Worm (Caenorhabditis elegans): ENCODE measurements around the gene ZK1010.5.

Gene ZK1010.5

DNA sequence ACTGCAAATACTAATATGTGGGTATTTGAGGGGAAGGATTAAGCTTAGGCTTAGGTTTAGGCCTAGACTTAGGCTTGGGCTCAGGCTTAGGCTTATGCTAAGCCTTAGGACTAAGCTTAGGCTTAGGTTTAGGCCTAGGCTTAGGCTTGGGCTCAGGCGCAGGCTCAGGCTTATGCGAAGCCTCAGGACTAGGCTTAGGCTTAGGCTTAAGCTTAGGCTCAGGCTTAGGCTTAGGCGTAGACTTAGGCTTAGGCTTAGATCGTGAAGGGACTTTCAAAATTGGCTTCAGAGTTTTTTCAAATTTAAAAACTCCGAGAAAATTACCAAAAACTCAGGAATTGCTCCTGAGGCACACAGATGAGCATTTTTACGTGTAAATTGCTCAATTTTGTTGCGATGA, 42.2 kb downstream of the ZK1010.5 start:
- TF ChIP-seq D1046.2 (GFP tag; IDR thresholded peaks at IDR 0.05): no peak
- 0 out of 2 replicates have a peak, but pooled peaks have one; percentile 17 for TF ChIP-seq hmg-1.1 (GFP tag; IDR thresholded peaks at IDR 0.05)
- TF ChIP-seq ceh-20 (GFP tag; IDR thresholded peaks at IDR 0.05): peak; percentile 38; the same call in 1 of the 2 replicates

ce11 chrIII:12944064-12944463, 43.3 kb downstream of the ZK1010.5 start:
- no peak for TF ChIP-seq ceh-82 (tag; optimal IDR thresholded peaks at IDR 0.05)
- no peak for TF ChIP-seq nhr-25 (tag; optimal IDR thresholded peaks at IDR 0.05; ENCODE audit: borderline replicate concordance, insufficient read depth)
- TF ChIP-seq ceh-32 (tag; optimal IDR thresholded peaks at IDR 0.05; ENCODE audit: poor library complexity): no peak
- TF ChIP-seq dmd-9 (GFP tag; IDR thresholded peaks at IDR 0.05): no peak
- no peak for TF ChIP-seq mxl-3 (GFP tag; optimal IDR thresholded peaks at IDR 0.05)
- no peak for TF ChIP-seq Y48G9A.11 (GFP tag; IDR thresholded peaks at IDR 0.05)
- no peak for TF ChIP-seq zfp-2 (tag; optimal IDR thresholded peaks at IDR 0.05)
- TF ChIP-seq nhr-41 (GFP tag; IDR thresholded peaks at IDR 0.05): no peak
- TF ChIP-seq gei-8 (GFP tag; optimal IDR thresholded peaks at IDR 0.05): no peak
- TF ChIP-seq dve-1 (tag; optimal IDR thresholded peaks at IDR 0.05; ENCODE audit: insufficient read depth): no peak
- TF ChIP-seq ceh-44 (GFP tag; IDR thresholded peaks at IDR 0.05): no peak
- no peak for TF ChIP-seq dmd-6 (GFP tag; IDR thresholded peaks at IDR 0.05)
- no peak for TF ChIP-seq pha-4 (GFP tag; IDR thresholded peaks at IDR 0.05)
- TF ChIP-seq pha-4 (tag; optimal IDR thresholded peaks at IDR 0.05): no peak
- TF ChIP-seq zip-2 (tag; optimal IDR thresholded peaks at IDR 0.05): no peak
- no peak for TF ChIP-seq php-3 (GFP tag; IDR thresholded peaks at IDR 0.05)
- no peak for TF ChIP-seq nhr-77 (tag; optimal IDR thresholded peaks at IDR 0.05)
- no peak for TF ChIP-seq lsy-2 (tag; optimal IDR thresholded peaks at IDR 0.05)
- TF ChIP-seq lim-7 (GFP tag; IDR thresholded peaks at IDR 0.05): no peak
- no peak for TF ChIP-seq nhr-42 (GFP tag; IDR thresholded peaks at IDR 0.05)
- no peak for TF ChIP-seq daf-16 (GFP tag; optimal IDR thresholded peaks at IDR 0.05)
- TF ChIP-seq daf-16 (tag; optimal IDR thresholded peaks at IDR 0.05): no peak

- TF ChIP-seq nhr-42 (GFP tag; IDR thresholded peaks at IDR 0.05) (no peak), ceh-20 (GFP tag; IDR thresholded peaks at IDR 0.05) (peak; percentile 39; the same call in 1 of the 2 replicates), F49E8.2 (tag; optimal IDR thresholded peaks at IDR 0.05; ENCODE audit: borderline replicate concordance) (no peak), F10B5.3 (tag; optimal IDR thresholded peaks at IDR 0.05) (no peak), ctbp-1 (GFP tag; IDR thresholded peaks at IDR 0.05) (no peak), aly-2 (tag; optimal IDR thresholded peaks at IDR 0.05) (no peak), Y5F2A.4 (GFP tag; optimal IDR thresholded peaks at IDR 0.05) (no peak), mes-2 (tag; optimal IDR thresholded peaks at IDR 0.05; ENCODE audit: poor library complexity, severe bottlenecking) (no peak), aha-1 (tag) (peak; percentile 79), pha-4 (GFP tag; IDR thresholded peaks at IDR 0.05) (peak; percentile 49; the same call in 1 of the 2 replicates), pha-4 (tag; optimal IDR thresholded peaks at IDR 0.05) (no peak), snpc-4 (tag; optimal IDR thresholded peaks at IDR 0.05) (no peak), lsy-2 (tag; optimal IDR thresholded peaks at IDR 0.05) (peak in 1 of 2 experiments; percentile 14), ama-1 (optimal IDR thresholded peaks at IDR 0.05) (no peak), hlh-11 (tag; optimal IDR thresholded peaks at IDR 0.05) (peak; percentile 3), zip-2 (tag; optimal IDR thresholded peaks at IDR 0.05) (no peak), T26A8.4 (GFP tag; IDR thresholded peaks at IDR 0.05) (no peak), lin-39 (tag; optimal IDR thresholded peaks at IDR 0.05) (no peak), arid-1 (GFP tag; conservative IDR thresholded peaks at IDR 0.05) (no peak), nhr-237 (tag; optimal IDR thresholded peaks at IDR 0.05) (no peak), nhr-28 (tag; optimal IDR thresholded peaks at IDR 0.05) (no peak), ceh-32 (tag; optimal IDR thresholded peaks at IDR 0.05; ENCODE audit: poor library complexity) (no peak), snpc-1.2 (GFP tag; IDR thresholded peaks at IDR 0.05) (no peak), lin-29 (GFP tag; IDR thresholded peaks at IDR 0.05) (no peak), mep-1 (tag; optimal IDR thresholded peaks at IDR 0.05) (no peak), nhr-76 (tag; optimal IDR thresholded peaks at IDR 0.05) (no peak), saeg-2 (GFP tag; IDR thresholded peaks at IDR 0.05) (no peak), hlh-30 (tag; optimal IDR thresholded peaks at IDR 0.05; ENCODE audit: insufficient read depth) (no peak), F26F4.8 (GFP tag; conservative IDR thresholded peaks at IDR 0.05) (no peak), nhr-41 (GFP tag; IDR thresholded peaks at IDR 0.05) (no peak), unc-62 (GFP tag; optimal IDR thresholded peaks at IDR 0.05 in 1 of 2) (no peak), unc-62 (tag; optimal IDR thresholded peaks at IDR 0.05) (no peak)
Observed at ce11 chrIII:12942307-12942706, 45.0 kb downstream of the ZK1010.5 start, which contains the start of gene unc-25. Gene unc-25 (plus strand): TSS chrIII:12942651.
